Worm (Caenorhabditis elegans) whole organism, dauer: Measurements from ENCODE around the gene clec-118.

Source experiments
- unc-62 ChIP-seq: sonication (generic microtip); optimal IDR thresholded peaks from 2 replicates; lab custom pipeline; 2017; ENCODE audit warnings: missing biosample characterization, missing genetic modification reagents, missing genetic modification characterization

The clec-118 gene

ce11 chrII:568776-569175 lies 43.5 kb downstream of the clec-118 start, which contains the start of gene W08F4.5:
Gene W08F4.5, minus strand, starts transcription at chrII:568876.
- TF ChIP-seq unc-62 (GFP tag; lab: Kevin White, UChicago) = no peak
